Fruit fly (Drosophila melanogaster) S2 (cell line): ENCODE measurements around the gene CG6345.

Source experiments
- CG8478 ChIP-seq: fragments of >200 bp; optimal IDR thresholded peaks from 2 replicates; lab custom pipeline; 2018
- CTCF ChIP-seq, 2 experiments: fragments of >200 bp; optimal IDR thresholded peaks; 2 replicates each; lab custom pipeline; 2018

- TF ChIP-seq CG8478 (lab: Kevin White, UChicago) (no peak), CTCF (optimal IDR thresholded peaks at IDR 0.05; lab: Kevin White, UChicago) (no peak)
Observed at dm6 chr3R:10393020-10393653, 22.7 kb downstream of the CG6345 start.
